Fruit fly (Drosophila melanogaster) whole organism, embryonic: ENCODE data around the gene Cortactin.

Experiments
- ATbp ChIP-seq: fragments of 200-800 bp; sonication (Bioruptor generic); optimal IDR thresholded peaks from 2 replicates; lab custom pipeline; 2017; ENCODE audit warnings: missing biosample characterization, mild to moderate bottlenecking, missing genetic modification characterization, missing genetic modification reagents
- Atf3 ChIP-seq: fragments of 200-800 bp; sonication (Bioruptor generic); optimal IDR thresholded peaks from 3 replicates; lab custom pipeline; 2016; ENCODE audit warnings: missing biosample characterization, missing genetic modification characterization
- Atf6 ChIP-seq: fragments of 200-800 bp; sonication (Bioruptor generic); IDR thresholded peaks from 2 replicates; pipeline ENCODE4 v1.3.6; 2022; ENCODE audit warnings: missing biosample characterization, missing genetic modification characterization
- CG10147 ChIP-seq: fragments of 200-800 bp; sonication (Bioruptor generic); optimal IDR thresholded peaks from 2 replicates; lab custom pipeline; 2019; ENCODE audit warnings: missing biosample characterization, mild to moderate bottlenecking, missing genetic modification characterization, moderate library complexity
- CG10431 ChIP-seq: fragments of 200-800 bp; sonication (Bioruptor generic); optimal IDR thresholded peaks from 3 replicates; lab custom pipeline; 2018; ENCODE audit warnings: missing biosample characterization, mild to moderate bottlenecking, missing genetic modification characterization
- CG14014 ChIP-seq: fragments of 200-800 bp; sonication (Bioruptor generic); IDR thresholded peaks from 2 replicates; pipeline ENCODE4 v1.3.6; 2022; ENCODE audit warnings: missing biosample characterization, missing genetic modification characterization
- CG14667 ChIP-seq: fragments of 200-800 bp; sonication (Bioruptor generic); IDR thresholded peaks from 2 replicates; pipeline ENCODE4 v1.3.6; 2022; ENCODE audit warnings: missing biosample characterization, missing genetic modification characterization
- CG1602 ChIP-seq: fragments of 200-800 bp; sonication (Bioruptor generic); optimal IDR thresholded peaks from 3 replicates; lab custom pipeline; 2016; ENCODE audit warnings: missing biosample characterization, missing genetic modification characterization
- CG1647 ChIP-seq: fragments of 200-800 bp; sonication (Bioruptor generic); optimal IDR thresholded peaks from 3 replicates; lab custom pipeline; 2016; ENCODE audit warnings: missing biosample characterization, missing genetic modification characterization
- CG2116 ChIP-seq: fragments of 200-800 bp; sonication (Bioruptor generic); optimal IDR thresholded peaks from 3 replicates; lab custom pipeline; 2018; ENCODE audit warnings: missing biosample characterization, mild to moderate bottlenecking, missing genetic modification characterization
- CG32767 ChIP-seq: fragments of 200-800 bp; sonication (Bioruptor generic); IDR thresholded peaks from 2 replicates; pipeline ENCODE4 v1.3.6; 2022; ENCODE audit warnings: missing biosample characterization, missing genetic modification characterization
- CG33557 ChIP-seq: fragments of 200-800 bp; sonication (Bioruptor generic); optimal IDR thresholded peaks from 2 replicates; lab custom pipeline; 2019; ENCODE audit warnings: missing biosample characterization, mild to moderate bottlenecking, missing genetic modification characterization, moderate library complexity
- CG34376 ChIP-seq: fragments of 200-800 bp; sonication (Bioruptor generic); optimal IDR thresholded peaks from 2 replicates; lab custom pipeline; 2018; ENCODE audit warnings: missing biosample characterization, mild to moderate bottlenecking, missing genetic modification characterization
- CG4617 ChIP-seq: fragments of 200-800 bp; sonication (Bioruptor generic); optimal IDR thresholded peaks from 3 replicates; lab custom pipeline; 2016; ENCODE audit warnings: missing biosample characterization, missing genetic modification characterization, borderline replicate concordance
- CG7745 ChIP-seq: fragments of 200-800 bp; sonication (Bioruptor generic); optimal IDR thresholded peaks from 2 replicates; lab custom pipeline; 2018; ENCODE audit warnings: missing biosample characterization, mild to moderate bottlenecking, missing genetic modification characterization, moderate library complexity
- CG8089 ChIP-seq: fragments of 200-800 bp; sonication (Bioruptor generic); optimal IDR thresholded peaks from 3 replicates; lab custom pipeline; 2016; ENCODE audit warnings: missing biosample characterization, missing genetic modification characterization
- CG8290 ChIP-seq, 3 experiments: fragments of 200-800 bp; sonication (Bioruptor generic); optimal IDR thresholded peaks; 2 replicates each; lab custom pipeline; 2016 to 2019; ENCODE audit warnings: missing biosample characterization in 3 of 3, missing genetic modification characterization in 3 of 3, mild to moderate bottlenecking in 2 of 3, moderate library complexity in 1 of 3
- CG9797 ChIP-seq: fragments of 200-800 bp; sonication (Bioruptor generic); optimal IDR thresholded peaks from 3 replicates; lab custom pipeline; 2018; ENCODE audit warnings: missing biosample characterization, mild to moderate bottlenecking, missing genetic modification characterization
- Camta ChIP-seq: fragments of 200-800 bp; sonication (Bioruptor generic); optimal IDR thresholded peaks from 2 replicates; lab custom pipeline; 2016; ENCODE audit warnings: missing biosample characterization, missing genetic modification characterization
- Dfd ChIP-seq, 2 experiments: fragments of >200 bp; optimal IDR thresholded peaks; 2 replicates each; lab custom pipeline; 2017; ENCODE audit warnings: missing biosample characterization in 2 of 2, missing genetic modification characterization in 2 of 2
- Drgx ChIP-seq: fragments of 200-800 bp; sonication (Bioruptor generic); IDR thresholded peaks from 2 replicates; pipeline ENCODE4 v1.3.6; 2022; ENCODE audit warnings: missing biosample characterization, missing genetic modification characterization
- Elba2 ChIP-seq: fragments of 200-800 bp; sonication (Bioruptor generic); optimal IDR thresholded peaks from 3 replicates; lab custom pipeline; 2016; ENCODE audit warnings: missing biosample characterization, missing genetic modification characterization
- Fer2 ChIP-seq: fragments of 200-800 bp; sonication (Bioruptor generic); optimal IDR thresholded peaks from 2 replicates; lab custom pipeline; 2018; ENCODE audit warnings: missing biosample characterization, mild to moderate bottlenecking, missing genetic modification characterization, moderate library complexity
- H15 ChIP-seq: fragments of 200-800 bp; sonication (Bioruptor generic); IDR thresholded peaks from 3 replicates; pipeline ENCODE4 v1.3.6; 2022; ENCODE audit warnings: missing biosample characterization, missing genetic modification characterization
- HmgD ChIP-seq: fragments of 200-800 bp; sonication (Bioruptor generic); optimal IDR thresholded peaks from 3 replicates; lab custom pipeline; 2016; ENCODE audit warnings: missing biosample characterization, missing genetic modification characterization
- Hr78 ChIP-seq, 2 experiments: fragments of 200-800 bp in 1 of 2; fragments of >200 bp in 1 of 2; sonication (Bioruptor generic) in 1 of 2; optimal IDR thresholded peaks; 2 replicates each; lab custom pipeline; 2017 to 2019; ENCODE audit warnings: missing biosample characterization in 2 of 2, missing genetic modification characterization in 2 of 2, mild to moderate bottlenecking in 1 of 2, moderate library complexity in 1 of 2
- MBD-R2 ChIP-seq: fragments of 200-800 bp; sonication (Bioruptor generic); IDR thresholded peaks from 2 replicates; pipeline ENCODE4 v1.3.6; 2022; ENCODE audit warnings: missing biosample characterization, missing genetic modification characterization
- Med ChIP-seq: fragments of 200-800 bp; sonication (Bioruptor generic); peaks from one replicate; lab custom pipeline; 2016; ENCODE audit warnings: missing biosample characterization, missing genetic modification characterization, mild to moderate bottlenecking, inconsistent platforms, moderate library complexity
- Sin3A ChIP-seq: fragments of >200 bp; optimal IDR thresholded peaks from 2 replicates; lab custom pipeline; 2018
- Usf ChIP-seq: fragments of 200-800 bp; sonication (Bioruptor generic); optimal IDR thresholded peaks from 2 replicates; lab custom pipeline; 2017; ENCODE audit warnings: missing genotype, missing biosample characterization, missing genetic modification characterization
- Xrp1 ChIP-seq: fragments of 200-800 bp; sonication (Bioruptor generic); IDR thresholded peaks from 2 replicates; pipeline ENCODE4 v1.3.6; 2022; ENCODE audit warnings: missing biosample characterization, missing genetic modification characterization
- YL-1 ChIP-seq: fragments of 200-800 bp; sonication (Bioruptor generic); optimal IDR thresholded peaks from 3 replicates; lab custom pipeline; 2017; ENCODE audit warnings: missing biosample characterization, mild to moderate bottlenecking, missing genetic modification characterization
- ato ChIP-seq: fragments of 200-800 bp; sonication (Bioruptor generic); IDR thresholded peaks from 2 replicates; pipeline ENCODE4 v1.3.6; 2022; ENCODE audit warnings: missing biosample characterization, missing genetic modification characterization; ENCODE audit not compliant: partially characterized antibody
- corto ChIP-seq: fragments of 200-800 bp; sonication (Bioruptor generic); optimal IDR thresholded peaks from 2 replicates; lab custom pipeline; 2016; ENCODE audit warnings: missing biosample characterization, mild to moderate bottlenecking, missing genetic modification characterization, moderate library complexity
- crp ChIP-seq, 2 experiments: fragments of 200-800 bp; sonication (Bioruptor generic); optimal IDR thresholded peaks; 2 replicates in 1 of 2; 3 replicates in 1 of 2; lab custom pipeline; 2017; ENCODE audit warnings: missing biosample characterization in 2 of 2, missing genetic modification characterization in 2 of 2, mild to moderate bottlenecking in 1 of 2, moderate library complexity in 1 of 2
- dmrt99B ChIP-seq: fragments of 200-800 bp; sonication (Bioruptor generic); optimal IDR thresholded peaks from 2 replicates; lab custom pipeline; 2018; ENCODE audit warnings: missing biosample characterization, mild to moderate bottlenecking, missing genetic modification characterization, moderate library complexity
- fd96Cb ChIP-seq: fragments of 200-800 bp; sonication (Bioruptor generic); optimal IDR thresholded peaks from 2 replicates; lab custom pipeline; 2018; ENCODE audit warnings: missing biosample characterization, mild to moderate bottlenecking, missing genetic modification characterization, moderate library complexity
- fru ChIP-seq: fragments of >200 bp; optimal IDR thresholded peaks from 2 replicates; lab custom pipeline; 2017
- luna ChIP-seq: fragments of 200-800 bp; sonication (Bioruptor generic); optimal IDR thresholded peaks from 2 replicates; lab custom pipeline; 2016; ENCODE audit warnings: missing biosample characterization, missing genetic modification characterization
- onecut ChIP-seq: fragments of 200-800 bp; sonication (Bioruptor generic); IDR thresholded peaks from 2 replicates; pipeline ENCODE4 v1.3.6; 2022; ENCODE audit warnings: missing biosample characterization, missing genetic modification characterization
- repo ChIP-seq: fragments of 200-800 bp; sonication (Bioruptor generic); optimal IDR thresholded peaks from 2 replicates; lab custom pipeline; 2016; ENCODE audit warnings: missing biosample characterization, missing genetic modification characterization
- sens-2 ChIP-seq: fragments of 200-800 bp; sonication (Bioruptor generic); IDR thresholded peaks from 2 replicates; pipeline ENCODE4 v1.3.6; 2022; ENCODE audit warnings: missing biosample characterization, missing genetic modification characterization
- ssp ChIP-seq: fragments of 200-800 bp; sonication (Bioruptor generic); IDR thresholded peaks from 2 replicates; pipeline ENCODE4 v1.3.6; 2022; ENCODE audit warnings: missing biosample characterization, missing genetic modification characterization
- stc ChIP-seq: fragments of 200-800 bp; sonication (Bioruptor generic); IDR thresholded peaks from 2 replicates; pipeline ENCODE4 v1.3.6; 2022; ENCODE audit warnings: missing biosample characterization, missing genetic modification characterization
- sug ChIP-seq: fragments of 200-800 bp; optimal IDR thresholded peaks from 2 replicates; lab custom pipeline; 2019; ENCODE audit warnings: missing biosample characterization, mild to moderate bottlenecking, missing genetic modification characterization, moderate library complexity
- twi ChIP-seq: fragments of 200-800 bp; optimal IDR thresholded peaks from 2 replicates; lab custom pipeline; 2019; ENCODE audit warnings: missing biosample characterization, mild to moderate bottlenecking, missing genetic modification characterization, moderate library complexity
- usp ChIP-seq: fragments of >200 bp; optimal IDR thresholded peaks from 2 replicates; lab custom pipeline; 2017; ENCODE audit warnings: missing biosample characterization, missing genetic modification characterization
- vvl ChIP-seq: fragments of 200-800 bp; sonication (Bioruptor generic); IDR thresholded peaks from 2 replicates; pipeline ENCODE4 v1.3.6; 2022; ENCODE audit warnings: missing biosample characterization, missing genetic modification characterization
- zen ChIP-seq: fragments of 200-800 bp; sonication (Bioruptor generic); optimal IDR thresholded peaks from 3 replicates; lab custom pipeline; 2018; ENCODE audit warnings: missing biosample characterization, mild to moderate bottlenecking, missing genetic modification characterization, moderate library complexity
- zfh1 ChIP-seq: fragments of 200-800 bp; sonication (Bioruptor generic); IDR thresholded peaks from 3 replicates; pipeline ENCODE4 v1.3.6; 2022; ENCODE audit warnings: missing biosample characterization, missing genetic modification characterization

The Cortactin gene

DNA sequence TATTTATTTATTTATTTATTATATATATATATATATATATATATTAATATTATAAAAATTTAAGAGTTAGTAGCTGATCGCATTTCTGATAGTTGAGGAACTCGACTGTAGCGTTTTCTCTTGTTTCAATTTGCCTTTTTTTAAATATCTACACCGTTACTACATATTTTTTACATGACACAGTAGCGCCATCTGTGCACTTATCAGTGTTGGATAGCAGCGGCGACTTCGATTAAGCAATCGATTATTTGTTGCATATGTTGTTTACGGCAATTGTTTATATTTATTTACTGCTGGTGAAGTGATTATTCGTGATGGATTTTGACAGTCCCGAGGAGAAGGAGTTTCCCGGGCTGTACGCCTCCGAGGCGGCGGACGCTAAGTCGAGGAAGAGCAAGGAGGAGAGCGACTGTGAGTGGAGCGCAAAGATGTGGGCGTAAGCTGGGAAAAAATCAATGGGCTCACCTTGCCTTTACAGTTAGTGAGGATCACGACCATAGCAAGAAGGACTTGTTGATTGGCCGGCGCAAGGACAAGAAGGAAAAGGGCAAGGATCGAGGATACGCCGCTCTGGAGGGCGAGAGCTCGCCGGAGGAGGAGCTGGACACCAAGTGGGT is 46.7 kb downstream of the Cortactin start, which contains the start of gene Rlip (continued):
- TF ChIP-seq Hr78 (GFP tag; optimal IDR thresholded peaks at IDR 0.05; lab: Kevin White, UChicago) (no peak), CG2116 (peak; percentile 65), Atf6 (GFP tag; lab: Robert Waterston, UW) (no peak), ssp (peak; percentile 60), MBD-R2 (peak; percentile 93), stc (GFP tag; lab: Robert Waterston, UW) (no peak), CG34376 (GFP tag; lab: Kevin White, UChicago) (no peak), fd96Cb (tag; lab: Kevin White, UChicago) (no peak), ato (peak; percentile 58; the same call in 1 of the 2 replicates), HmgD (GFP tag; lab: Kevin White, UChicago) (peak; percentile 38), sens-2 (GFP tag; lab: Robert Waterston, UW) (no peak), luna (peak; percentile 14), ATbp (GFP tag; lab: Kevin White, UChicago) (no peak), vvl (GFP tag; lab: Robert Waterston, UW) (peak; percentile 68), YL-1 (GFP tag; lab: Kevin White, UChicago) (peak; percentile 28), CG14667 (GFP tag; lab: Robert Waterston, UW) (no peak), Usf (GFP tag; lab: Kevin White, UChicago) (no peak), dmrt99B (peak; percentile 12), Elba2 (GFP tag; lab: Kevin White, UChicago) (no peak), zfh1 (GFP tag; lab: Robert Waterston, UW) (peak; percentile 75), CG14014 (GFP tag; lab: Robert Waterston, UW) (0 out of 2 replicates have a peak, but pooled peaks have one; percentile 17), Sin3A (lab: Kevin White, UChicago) (peak; percentile 18), CG33557 (no peak), Drgx (GFP tag; lab: Robert Waterston, UW) (peak; percentile 33; the same call in 1 of the 2 replicates), corto (GFP tag; lab: Kevin White, UChicago) (no peak), Dfd (GFP tag; optimal IDR thresholded peaks at IDR 0.05; lab: Kevin White, UChicago) (no peak), Med (GFP tag; lab: Kevin White, UChicago) (peak; percentile 95), CG32767 (GFP tag; lab: Robert Waterston, UW) (no peak), CG4617 (GFP tag; lab: Kevin White, UChicago) (peak; percentile 83), Atf3 (GFP tag; lab: Kevin White, UChicago) (peak; percentile 21), twi (peak; percentile 21), CG1647 (GFP tag; lab: Kevin White, UChicago) (peak; percentile 53), CG8089 (GFP tag; lab: Kevin White, UChicago) (peak; percentile 44), CG10431 (GFP tag; lab: Kevin White, UChicago) (no peak), CG7745 (tag; lab: Kevin White, UChicago) (no peak), usp (no peak), CG9797 (no peak), sug (tag; lab: Kevin White, UChicago) (peak; percentile 56), zen (peak; percentile 60), Camta (peak; percentile 50), CG1602 (peak; percentile 15), CG8290 (GFP tag; optimal IDR thresholded peaks at IDR 0.05; lab: Kevin White, UChicago) (peak; percentile 58), CG8290 (tag; optimal IDR thresholded peaks at IDR 0.05; lab: Kevin White, UChicago) (peak in 1 of 2 experiments; percentile 65), H15 (GFP tag; lab: Robert Waterston, UW) (peak; percentile 23; the same call in 1 of the 3 replicates), CG10147 (GFP tag; lab: Kevin White, UChicago) (no peak), crp (GFP tag; optimal IDR thresholded peaks at IDR 0.05; lab: Kevin White, UChicago) (peak in 1 of 2 experiments; percentile 53), Fer2 (no peak), fru (lab: Kevin White, UChicago) (no peak), onecut (GFP tag; lab: Robert Waterston, UW) (peak; percentile 94), repo (peak; percentile 48), Xrp1 (GFP tag; lab: Robert Waterston, UW) (peak; percentile 40; the same call in 1 of the 2 replicates)
